Worm (Caenorhabditis elegans): Measurements from ENCODE around the gene F49E8.7.

DNA sequence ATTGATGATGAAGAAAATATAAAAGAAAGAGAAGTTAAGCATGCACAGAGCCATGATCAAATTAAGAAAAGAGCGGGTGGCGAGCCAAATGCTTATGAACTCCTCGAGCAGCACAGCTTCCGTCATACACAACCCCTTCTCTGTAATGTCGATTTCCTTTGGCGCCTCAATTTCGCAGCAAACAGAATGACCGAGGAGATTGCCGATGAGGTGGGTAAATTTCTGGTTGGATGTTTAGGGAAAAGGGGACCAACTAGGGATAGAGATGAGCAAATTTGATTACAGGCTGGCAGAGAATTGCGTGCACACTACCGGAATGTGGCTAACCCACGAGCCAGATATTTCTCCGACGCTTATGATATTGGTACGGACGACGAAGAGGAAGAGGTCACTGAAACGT, 49.2 kb upstream of the F49E8.7 start:
- TF ChIP-seq ama-1 (optimal IDR thresholded peaks at IDR 0.05) (no peak), egl-27 (tag; optimal IDR thresholded peaks at IDR 0.05) (no peak), unc-62 (GFP tag; optimal IDR thresholded peaks at IDR 0.05) (no peak), ztf-11 (tag; optimal IDR thresholded peaks at IDR 0.05) (no peak), mdl-1 (tag; optimal IDR thresholded peaks at IDR 0.05) (no peak), sma-3 (GFP tag; optimal IDR thresholded peaks at IDR 0.05) (no peak), R02D3.7 (tag; optimal IDR thresholded peaks at IDR 0.05) (no peak), unc-39 (tag; optimal IDR thresholded peaks at IDR 0.05) (no peak), alr-1 (tag; optimal IDR thresholded peaks at IDR 0.05) (no peak), lin-39 (tag; optimal IDR thresholded peaks at IDR 0.05) (no peak), aly-2 (tag; optimal IDR thresholded peaks at IDR 0.05) (no peak), lsy-2 (tag; optimal IDR thresholded peaks at IDR 0.05) (no peak), zag-1 (tag; optimal IDR thresholded peaks at IDR 0.05) (no peak), mab-5 (tag; optimal IDR thresholded peaks at IDR 0.05) (no peak)
